Worm (Caenorhabditis elegans): ENCODE results near the gene oac-4.
A peak's percentile ranks its signal among the peaks of the same experiment; 100 is the strongest.

Gene oac-4

DNA sequence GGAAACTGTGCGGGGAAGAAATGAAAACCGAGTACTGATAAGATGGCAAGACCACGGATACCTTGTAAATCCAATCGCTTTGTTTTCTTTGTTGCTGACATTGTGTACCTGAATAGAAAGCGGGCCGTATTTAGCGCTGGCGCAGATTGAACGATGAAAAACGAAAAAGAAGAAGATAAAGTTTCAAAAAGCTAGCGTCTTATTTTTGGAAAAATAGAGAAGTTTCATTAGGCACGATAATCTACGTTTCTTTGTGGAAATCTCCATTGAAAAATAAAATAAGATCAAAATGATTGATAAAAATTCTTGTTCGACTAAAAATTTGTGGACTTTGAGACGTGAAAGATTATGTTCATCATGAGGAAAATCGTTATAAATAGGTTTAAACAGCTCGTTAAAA lies at the start of gene oac-4:
oac-4 (minus strand) TSS at position 101 of the 400 bp plus-strand sequence.
- no peak for TF ChIP-seq daf-8 (GFP tag; IDR thresholded peaks at IDR 0.05)
- no peak for TF ChIP-seq ceh-28 (tag; optimal IDR thresholded peaks at IDR 0.05)
- TF ChIP-seq php-3 (GFP tag; IDR thresholded peaks at IDR 0.05) = no peak
- no peak for TF ChIP-seq zip-2 (tag; optimal IDR thresholded peaks at IDR 0.05)
- TF ChIP-seq mes-2 (tag; optimal IDR thresholded peaks at IDR 0.05; ENCODE audit: poor library complexity, severe bottlenecking) = no peak
- TF ChIP-seq Y5F2A.4 (GFP tag; optimal IDR thresholded peaks at IDR 0.05) = no peak
- TF ChIP-seq ctbp-1 (GFP tag; IDR thresholded peaks at IDR 0.05) = 0 out of 2 replicates have a peak, but pooled peaks have one; percentile 6

DNA sequence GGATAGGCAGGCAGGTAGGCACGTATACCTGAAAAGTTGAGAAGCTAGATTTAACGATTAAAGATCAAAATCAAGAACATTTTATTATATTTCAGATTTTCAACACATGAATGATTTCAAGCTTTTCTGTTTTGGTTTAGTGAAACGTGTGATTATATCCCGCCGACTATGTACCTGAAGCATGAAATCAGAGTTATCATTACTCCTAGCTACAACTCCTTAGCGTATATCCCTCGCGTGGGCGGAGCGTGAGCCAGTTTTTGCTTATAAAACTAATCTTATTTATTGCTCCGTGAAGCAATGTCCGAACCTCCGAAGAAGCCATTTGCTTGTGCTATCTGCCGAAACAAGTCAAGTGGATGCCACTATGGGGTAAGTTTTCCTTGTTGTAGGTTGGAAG lies 44.1 kb upstream of the oac-4 start, which contains the start of gene nhr-166:
nhr-166 (plus strand) TSS at position 301 of the 400 bp plus-strand sequence.
- no peak for TF ChIP-seq ceh-62 (tag; optimal IDR thresholded peaks at IDR 0.05)
- no peak for TF ChIP-seq mep-1 (tag; optimal IDR thresholded peaks at IDR 0.05)
- TF ChIP-seq lin-1 (GFP tag; IDR thresholded peaks at IDR 0.05) = no peak
- no peak for TF ChIP-seq mdt-29 (GFP tag; IDR thresholded peaks at IDR 0.05)

DNA sequence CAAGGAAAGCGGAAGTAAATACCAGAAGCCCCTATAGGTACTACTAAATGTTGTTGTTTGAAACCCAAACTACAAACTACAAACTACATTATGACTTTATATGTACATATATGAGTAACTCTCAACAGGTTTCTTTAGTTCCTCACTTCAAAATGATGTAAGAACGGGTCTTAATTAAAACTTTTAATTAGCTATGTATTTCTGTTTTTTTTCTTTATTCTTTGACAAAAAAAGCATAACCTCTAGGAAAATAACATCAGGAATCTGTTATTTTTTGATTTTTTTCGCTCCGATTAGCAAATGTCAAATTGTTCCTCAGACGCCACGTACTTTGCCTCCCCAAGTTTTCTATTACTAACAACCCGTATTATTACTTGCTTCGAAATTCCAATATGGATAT lies 42.5 kb upstream of the oac-4 start, which contains the start of gene srh-250:
srh-250 (plus strand) TSS at position 301 of the 400 bp plus-strand sequence.
- TF ChIP-seq pqm-1 (tag; optimal IDR thresholded peaks at IDR 0.05) (no peak), hif-1 (tag; optimal IDR thresholded peaks at IDR 0.05) (no peak), mxl-3 (GFP tag; optimal IDR thresholded peaks at IDR 0.05) (no peak), saeg-2 (GFP tag; IDR thresholded peaks at IDR 0.05) (no peak), skn-1 (tag; optimal IDR thresholded peaks at IDR 0.05) (no peak)

DNA sequence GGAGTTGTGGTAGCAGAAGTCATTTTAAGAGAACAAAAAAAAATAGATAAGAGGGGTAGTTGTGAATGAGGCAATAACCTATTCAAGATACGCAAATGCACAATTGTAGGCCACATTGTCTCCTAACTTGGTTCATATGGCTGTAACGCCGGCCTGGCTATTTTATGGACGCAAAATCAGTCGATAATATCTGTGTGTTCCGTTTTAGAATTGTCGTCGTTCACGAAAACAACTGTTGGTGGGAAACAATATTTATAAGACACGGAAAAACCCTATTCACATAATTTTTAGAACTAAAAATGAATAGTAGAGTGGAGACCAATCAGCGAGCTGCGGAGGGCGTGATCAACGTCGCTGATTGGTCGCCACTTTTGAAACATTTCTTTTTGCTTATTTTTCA lies 42.1 kb upstream of the oac-4 start, which contains the start of gene sdz-7:
sdz-7 (minus strand) TSS at position 101 of the 400 bp plus-strand sequence.
- TF ChIP-seq zag-1 (tag; optimal IDR thresholded peaks at IDR 0.05) (no peak), ceh-82 (tag; optimal IDR thresholded peaks at IDR 0.05) (no peak), unc-130 (GFP tag; optimal IDR thresholded peaks at IDR 0.05) (no peak)

DNA sequence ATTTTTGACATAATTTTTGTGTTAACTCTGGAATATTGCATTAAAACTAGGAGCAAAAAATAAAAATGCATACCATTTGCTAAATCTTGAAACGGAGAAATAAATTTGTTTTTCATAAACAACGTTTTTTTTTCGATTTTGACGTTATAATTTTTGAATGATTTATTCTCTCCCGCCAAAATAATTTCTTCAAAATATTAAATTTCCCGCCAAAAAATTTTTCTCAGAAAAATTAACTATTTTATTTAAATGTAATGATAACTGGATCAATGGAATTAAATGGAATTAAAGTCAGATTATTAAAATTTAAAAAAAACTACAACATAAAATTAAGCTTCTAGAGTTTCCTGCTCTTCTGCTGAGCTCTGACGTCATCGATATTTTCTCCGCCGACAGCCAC lies 41.3 kb upstream of the oac-4 start, which contains the start of gene nep-3:
nep-3 (minus strand) TSS at position 101 of the 400 bp plus-strand sequence.
- TF ChIP-seq aly-2 (tag; optimal IDR thresholded peaks at IDR 0.05) (no peak), Y5F2A.4 (GFP tag; optimal IDR thresholded peaks at IDR 0.05) (no peak)

DNA sequence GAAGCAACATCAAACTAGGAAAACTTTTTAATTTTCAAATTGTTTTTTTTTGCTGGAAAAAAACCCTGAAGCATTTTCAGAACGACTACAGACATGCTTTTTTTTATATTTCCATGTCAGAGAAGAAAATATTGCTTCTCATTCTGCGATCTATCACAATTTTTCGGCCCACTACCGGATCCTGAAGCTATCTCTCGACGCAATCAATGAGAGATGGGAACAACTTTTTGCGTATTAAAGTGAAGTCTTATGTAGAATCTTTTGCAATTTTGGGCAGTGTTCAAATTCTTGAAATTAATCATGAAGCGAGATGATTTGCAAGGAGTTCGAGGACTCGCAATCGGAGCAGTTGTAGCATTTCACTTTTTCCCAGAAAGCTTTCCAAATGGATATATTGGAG lies 33.8 kb upstream of the oac-4 start, which contains the start of gene oac-10:
oac-10 (plus strand) TSS at position 301 of the 400 bp plus-strand sequence.
- no peak for TF ChIP-seq ztf-11 (tag; optimal IDR thresholded peaks at IDR 0.05)
- TF ChIP-seq madf-9 (GFP tag; conservative IDR thresholded peaks at IDR 0.05) = no peak
- no peak for TF ChIP-seq duxl-1 (tag; optimal IDR thresholded peaks at IDR 0.05; ENCODE audit: poor library complexity)
- TF ChIP-seq rbr-2 (tag; optimal IDR thresholded peaks at IDR 0.05) = no peak
- TF ChIP-seq fkh-10 (GFP tag; optimal IDR thresholded peaks at IDR 0.05) = no peak
- no peak for TF ChIP-seq tag-97 (GFP tag; IDR thresholded peaks at IDR 0.05)
- no peak for TF ChIP-seq egl-43 (GFP tag; IDR thresholded peaks at IDR 0.05)
- no peak for TF ChIP-seq ceh-82 (tag; optimal IDR thresholded peaks at IDR 0.05)
- TF ChIP-seq daf-8 (GFP tag; IDR thresholded peaks at IDR 0.05) = no peak

DNA sequence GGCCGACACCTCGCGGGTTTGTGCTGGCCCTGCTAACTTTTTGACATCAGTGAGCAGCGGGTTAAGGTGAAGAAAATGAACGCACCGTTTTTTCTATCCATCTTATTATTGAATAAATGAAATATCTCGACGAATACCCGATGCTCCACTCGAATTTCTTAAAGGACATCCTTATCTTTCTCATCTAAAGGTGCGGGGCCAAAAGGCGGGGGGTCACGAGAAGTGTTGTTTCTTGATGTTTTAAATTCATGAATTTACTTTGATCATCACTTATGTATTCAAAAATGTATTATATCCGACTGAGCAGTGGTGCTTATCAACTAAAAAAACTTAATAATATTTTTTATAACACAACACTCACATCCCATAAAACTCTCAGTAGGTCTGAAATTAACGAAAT lies 28.8 kb upstream of the oac-4 start, which contains the start of gene nhr-261:
nhr-261 (minus strand) TSS at position 101 of the 400 bp plus-strand sequence.
- no peak for TF ChIP-seq dmd-6 (GFP tag; IDR thresholded peaks at IDR 0.05)

DNA sequence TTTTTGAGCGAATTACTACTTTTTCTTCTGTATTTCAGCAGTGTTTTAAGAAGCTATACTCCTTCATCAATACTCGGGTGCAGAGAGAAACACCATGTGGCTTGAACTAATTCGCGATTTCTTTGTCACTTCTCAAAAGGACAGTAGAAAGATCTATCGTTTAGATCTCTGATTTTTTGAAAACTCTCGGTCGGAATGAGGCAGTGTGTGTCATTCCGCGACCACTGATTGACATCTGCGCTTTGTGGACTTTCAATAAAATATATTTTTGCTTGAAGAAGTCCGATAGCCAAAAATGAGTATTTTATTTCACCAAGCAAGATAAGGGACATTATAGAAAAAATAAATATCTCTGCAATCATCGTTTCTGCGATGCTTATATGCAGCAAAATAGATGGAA lies 26.2 kb upstream of the oac-4 start:
- TF ChIP-seq vab-7 (GFP tag; IDR thresholded peaks at IDR 0.05) (no peak), dve-1 (tag; optimal IDR thresholded peaks at IDR 0.05; ENCODE audit: insufficient read depth) (no peak), ZK546.5 (tag; optimal IDR thresholded peaks at IDR 0.05) (no peak), F49E8.2 (tag; optimal IDR thresholded peaks at IDR 0.05; ENCODE audit: borderline replicate concordance) (no peak), tag-97 (GFP tag; IDR thresholded peaks at IDR 0.05) (no peak), spr-3 (GFP tag; optimal IDR thresholded peaks at IDR 0.05) (no peak), lin-13 (GFP tag; optimal IDR thresholded peaks at IDR 0.05) (no peak), nhr-25 (tag; optimal IDR thresholded peaks at IDR 0.05; ENCODE audit: borderline replicate concordance, insufficient read depth) (no peak), R02D3.7 (tag; optimal IDR thresholded peaks at IDR 0.05) (no peak), D1046.2 (GFP tag; IDR thresholded peaks at IDR 0.05) (no peak), Y75B8A.6 (GFP tag; IDR thresholded peaks at IDR 0.05) (no peak), mxl-2 (GFP tag; conservative IDR thresholded peaks at IDR 0.05) (no peak)

All from whole organism, L4 larva.